Fruit fly (Drosophila melanogaster) whole organism, pupa: ENCODE data around the gene CG31465.

Experiments
- CG12605 ChIP-seq: fragments of 200-800 bp; sonication (Bioruptor generic); IDR thresholded peaks from 2 replicates; pipeline ENCODE4 v1.3.6; 2022; ENCODE audit warnings: missing biosample characterization, missing genetic modification characterization
- CG17806 ChIP-seq: fragments of 200-800 bp; sonication (Bioruptor generic); optimal IDR thresholded peaks from 2 replicates; lab custom pipeline; 2018; ENCODE audit warnings: missing biosample characterization, mild to moderate bottlenecking, missing genetic modification characterization, moderate library complexity
- fd96Ca ChIP-seq: fragments of 200-800 bp; sonication (Bioruptor generic); IDR thresholded peaks from 3 replicates; pipeline ENCODE4 v1.3.6; 2022; ENCODE audit warnings: missing biosample characterization, missing genetic modification characterization

DNA sequence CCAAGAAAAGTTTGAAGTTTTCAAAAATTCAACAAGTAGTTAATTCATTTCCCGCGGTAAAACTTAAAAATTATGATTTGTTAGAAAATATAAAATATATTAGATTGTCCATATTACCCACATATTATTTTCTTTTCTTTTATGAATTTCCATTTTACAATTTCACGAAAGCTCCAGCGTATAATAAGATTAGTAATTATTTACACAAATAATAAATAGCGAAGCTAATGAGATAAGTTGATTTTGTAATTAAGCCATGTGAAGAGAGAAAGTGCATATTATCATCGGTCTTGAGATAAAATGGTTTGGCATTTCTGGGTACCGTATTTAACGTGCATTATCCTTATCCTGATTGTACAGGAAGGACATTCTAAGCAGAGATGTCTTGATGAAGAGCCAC, 30.9 kb downstream of the CG31465 start, which contains the start of gene Qsox3:
- TF ChIP-seq fd96Ca (GFP tag; lab: Robert Waterston, UW), result no peak
- TF ChIP-seq CG17806 (tag; lab: Kevin White, UChicago), result no peak
- TF ChIP-seq CG12605 (GFP tag; lab: Robert Waterston, UW), result no peak
